Fruit fly (Drosophila melanogaster) whole organism, embryonic: Measurements from ENCODE around the gene cnc.

Experiments used
- Asciz ChIP-seq: fragments of 200-800 bp; sonication (Bioruptor generic); optimal IDR thresholded peaks from 2 replicates; lab custom pipeline; 2017; ENCODE audit warnings: missing biosample characterization, mild to moderate bottlenecking, missing genetic modification characterization, missing genetic modification reagents
- CG10209 ChIP-seq: fragments of 200-800 bp; sonication (Bioruptor generic); optimal IDR thresholded peaks from 3 replicates; lab custom pipeline; 2017; ENCODE audit warnings: missing biosample characterization, mild to moderate bottlenecking, missing genetic modification characterization, missing genetic modification reagents
- CG10366 ChIP-seq: fragments of 200-800 bp; sonication (Bioruptor generic); IDR thresholded peaks from 2 replicates; pipeline ENCODE4 v1.3.6; 2022; ENCODE audit warnings: missing biosample characterization, missing genetic modification characterization
- CG10979 ChIP-seq: fragments of 200-800 bp; sonication (Bioruptor generic); optimal IDR thresholded peaks from 2 replicates; lab custom pipeline; 2018; ENCODE audit warnings: missing biosample characterization, mild to moderate bottlenecking, missing genetic modification characterization, moderate library complexity
- CG12155 ChIP-seq: fragments of 200-800 bp; sonication (Bioruptor generic); optimal IDR thresholded peaks from 3 replicates; lab custom pipeline; 2016; ENCODE audit warnings: missing biosample characterization, missing genetic modification characterization
- CG12744 ChIP-seq: fragments of 200-800 bp; sonication (Bioruptor generic); optimal IDR thresholded peaks from 2 replicates; lab custom pipeline; 2016; ENCODE audit warnings: missing biosample characterization, missing genetic modification characterization
- CG12769 ChIP-seq: fragments of 200-800 bp; sonication (Bioruptor generic); optimal IDR thresholded peaks from 2 replicates; lab custom pipeline; 2019; ENCODE audit warnings: missing biosample characterization, mild to moderate bottlenecking, missing genetic modification characterization, moderate library complexity
- CG13123 ChIP-seq: fragments of 200-800 bp; sonication (Bioruptor generic); optimal IDR thresholded peaks from 2 replicates; lab custom pipeline; 2016; ENCODE audit warnings: missing biosample characterization, missing genetic modification characterization
- CG17385 ChIP-seq: fragments of 200-800 bp; sonication (Bioruptor generic); optimal IDR thresholded peaks from 3 replicates; lab custom pipeline; 2018; ENCODE audit warnings: missing biosample characterization, mild to moderate bottlenecking, missing genetic modification characterization
- CG17912 ChIP-seq: fragments of 200-800 bp; sonication (Bioruptor generic); optimal IDR thresholded peaks from 2 replicates; lab custom pipeline; 2018; ENCODE audit warnings: missing biosample characterization, mild to moderate bottlenecking, missing genetic modification characterization
- CG18476 ChIP-seq: fragments of 200-800 bp; sonication (Bioruptor generic); optimal IDR thresholded peaks from 2 replicates; lab custom pipeline; 2016; ENCODE audit warnings: missing biosample characterization, mild to moderate bottlenecking, missing genetic modification characterization
- CG2678 ChIP-seq: fragments of 200-800 bp; sonication (Bioruptor generic); optimal IDR thresholded peaks from 3 replicates; lab custom pipeline; 2019; ENCODE audit warnings: missing biosample characterization, mild to moderate bottlenecking, missing genetic modification characterization, moderate library complexity
- CG30403 ChIP-seq: fragments of 200-800 bp; sonication (Bioruptor generic); optimal IDR thresholded peaks from 3 replicates; lab custom pipeline; 2016; ENCODE audit warnings: missing biosample characterization, missing genetic modification characterization
- CG32767 ChIP-seq: fragments of 200-800 bp; sonication (Bioruptor generic); IDR thresholded peaks from 2 replicates; pipeline ENCODE4 v1.3.6; 2022; ENCODE audit warnings: missing biosample characterization, missing genetic modification characterization
- CG3838 ChIP-seq: fragments of 200-800 bp; sonication (Bioruptor generic); optimal IDR thresholded peaks from 3 replicates; lab custom pipeline; 2016; ENCODE audit warnings: missing biosample characterization, missing genetic modification characterization
- CG6683 ChIP-seq: fragments of 200-800 bp; sonication (Bioruptor generic); optimal IDR thresholded peaks from 2 replicates; lab custom pipeline; 2017; ENCODE audit warnings: missing biosample characterization, mild to moderate bottlenecking, missing genetic modification characterization, missing genetic modification reagents
- CG8388 ChIP-seq: fragments of 200-800 bp; sonication (Bioruptor generic); optimal IDR thresholded peaks from 2 replicates; lab custom pipeline; 2019; ENCODE audit warnings: missing biosample characterization, mild to moderate bottlenecking, missing genetic modification characterization, moderate library complexity
- Chrac-16 ChIP-seq: fragments of 200-800 bp; sonication (Bioruptor generic); optimal IDR thresholded peaks from 3 replicates; lab custom pipeline; 2016; ENCODE audit warnings: missing biosample characterization, missing genetic modification characterization
- CoRest ChIP-seq: fragments of 200-800 bp; sonication (Bioruptor generic); optimal IDR thresholded peaks from 3 replicates; lab custom pipeline; 2018; ENCODE audit warnings: missing biosample characterization, mild to moderate bottlenecking, missing genetic modification characterization, moderate library complexity
- Dfd ChIP-seq, 2 experiments: fragments of >200 bp; optimal IDR thresholded peaks; 2 replicates each; lab custom pipeline; 2017; ENCODE audit warnings: missing biosample characterization in 2 of 2, missing genetic modification characterization in 2 of 2
- Doc3 ChIP-seq: fragments of 200-800 bp; sonication (Bioruptor generic); IDR thresholded peaks from 3 replicates; pipeline ENCODE4 v1.3.6; 2022; ENCODE audit warnings: missing biosample characterization, missing genetic modification characterization; ENCODE audit not compliant: partially characterized antibody
- Ets97D ChIP-seq: fragments of 200-800 bp; sonication (Bioruptor generic); optimal IDR thresholded peaks from 3 replicates; lab custom pipeline; 2016; ENCODE audit warnings: missing biosample characterization, missing genetic modification characterization
- HHEX ChIP-seq: fragments of 200-800 bp; sonication (Bioruptor generic); optimal IDR thresholded peaks from 3 replicates; lab custom pipeline; 2017; ENCODE audit warnings: missing biosample characterization, mild to moderate bottlenecking, missing genetic modification characterization, missing genetic modification reagents
- Med ChIP-seq: fragments of 200-800 bp; sonication (Bioruptor generic); peaks from one replicate; lab custom pipeline; 2016; ENCODE audit warnings: missing biosample characterization, missing genetic modification characterization, mild to moderate bottlenecking, inconsistent platforms, moderate library complexity
- Tbp ChIP-seq: fragments of >200 bp; optimal IDR thresholded peaks from 2 replicates; lab custom pipeline; 2018; ENCODE audit warnings: missing biosample characterization, missing genetic modification characterization
- Vsx1 ChIP-seq: fragments of 200-800 bp; sonication (Bioruptor generic); optimal IDR thresholded peaks from 2 replicates; lab custom pipeline; 2017; ENCODE audit warnings: missing biosample characterization, mild to moderate bottlenecking, missing genetic modification characterization, missing genetic modification reagents
- bab2 ChIP-seq: fragments of 200-800 bp; sonication (Bioruptor generic); optimal IDR thresholded peaks from 2 replicates; lab custom pipeline; 2016; ENCODE audit warnings: missing biosample characterization, missing genetic modification characterization
- btn ChIP-seq: fragments of 200-800 bp; sonication (Bioruptor generic); optimal IDR thresholded peaks from 2 replicates; lab custom pipeline; 2016; ENCODE audit warnings: missing biosample characterization, missing genetic modification characterization
- cad ChIP-seq: fragments of >200 bp; optimal IDR thresholded peaks from 2 replicates; lab custom pipeline; 2017; ENCODE audit warnings: missing biosample characterization, missing genetic modification characterization
- chn ChIP-seq: fragments of 200-800 bp; sonication (Bioruptor generic); optimal IDR thresholded peaks from 2 replicates; lab custom pipeline; 2016; ENCODE audit warnings: missing biosample characterization, missing genetic modification characterization
- crp ChIP-seq, 2 experiments: fragments of 200-800 bp; sonication (Bioruptor generic); optimal IDR thresholded peaks; 2 replicates in 1 of 2; 3 replicates in 1 of 2; lab custom pipeline; 2017; ENCODE audit warnings: missing biosample characterization in 2 of 2, missing genetic modification characterization in 2 of 2, mild to moderate bottlenecking in 1 of 2, moderate library complexity in 1 of 2
- dan ChIP-seq: fragments of 200-800 bp; sonication (Bioruptor generic); IDR thresholded peaks from 2 replicates; pipeline ENCODE4 v1.3.6; 2022; ENCODE audit warnings: missing biosample characterization, missing genetic modification characterization
- danr ChIP-seq: fragments of 200-800 bp; sonication (Bioruptor generic); IDR thresholded peaks from 2 replicates; pipeline ENCODE4 v1.3.6; 2022; ENCODE audit warnings: missing biosample characterization, missing genetic modification characterization
- ems ChIP-seq: fragments of 200-800 bp; sonication (Bioruptor generic); optimal IDR thresholded peaks from 3 replicates; lab custom pipeline; 2016; ENCODE audit warnings: missing biosample characterization, missing genetic modification characterization
- fd96Cb ChIP-seq: fragments of 200-800 bp; sonication (Bioruptor generic); optimal IDR thresholded peaks from 2 replicates; lab custom pipeline; 2018; ENCODE audit warnings: missing biosample characterization, mild to moderate bottlenecking, missing genetic modification characterization, moderate library complexity
- fru ChIP-seq: fragments of >200 bp; optimal IDR thresholded peaks from 2 replicates; lab custom pipeline; 2017
- fu2 ChIP-seq: fragments of 200-800 bp; sonication (Bioruptor generic); optimal IDR thresholded peaks from 2 replicates; lab custom pipeline; 2016; ENCODE audit warnings: missing biosample characterization, missing genetic modification characterization
- gcm ChIP-seq: fragments of 200-800 bp; sonication (Bioruptor generic); optimal IDR thresholded peaks from 2 replicates; lab custom pipeline; 2019; ENCODE audit warnings: missing biosample characterization, mild to moderate bottlenecking, missing genetic modification characterization, moderate library complexity
- hkb ChIP-seq, 2 experiments: fragments of 200-800 bp in 1 of 2; fragments of >200 bp in 1 of 2; sonication (Bioruptor generic) in 1 of 2; IDR thresholded peaks in 1 of 2; optimal IDR thresholded peaks in 1 of 2; 2 replicates each; pipeline versions ENCODE4 v1.3.6 to Lab custom; 2017 to 2022; ENCODE audit warnings: missing biosample characterization in 1 of 2, missing genetic modification characterization in 1 of 2
- knrl ChIP-seq: fragments of 200-800 bp; sonication (Bioruptor generic); IDR thresholded peaks from 3 replicates; pipeline ENCODE4 v1.3.6; 2022; ENCODE audit warnings: missing biosample characterization, missing genetic modification characterization; ENCODE audit not compliant: partially characterized antibody
- mirr ChIP-seq: fragments of 200-800 bp; sonication (Bioruptor generic); optimal IDR thresholded peaks from 3 replicates; lab custom pipeline; 2018; ENCODE audit warnings: missing biosample characterization, mild to moderate bottlenecking, missing genetic modification characterization
- pho ChIP-seq: fragments of 200-800 bp; sonication (Bioruptor generic); optimal IDR thresholded peaks from 2 replicates; lab custom pipeline; 2016; ENCODE audit warnings: missing biosample characterization, missing genetic modification characterization
- pita ChIP-seq: fragments of 200-800 bp; sonication (Bioruptor generic); optimal IDR thresholded peaks from 2 replicates; lab custom pipeline; 2017; ENCODE audit warnings: missing biosample characterization, mild to moderate bottlenecking, missing genetic modification characterization
- scrt ChIP-seq: fragments of 200-800 bp; sonication (Bioruptor generic); optimal IDR thresholded peaks from 2 replicates; lab custom pipeline; 2018; ENCODE audit warnings: missing biosample characterization, mild to moderate bottlenecking, missing genetic modification characterization, moderate library complexity
- sens-2 ChIP-seq: fragments of 200-800 bp; sonication (Bioruptor generic); IDR thresholded peaks from 2 replicates; pipeline ENCODE4 v1.3.6; 2022; ENCODE audit warnings: missing biosample characterization, missing genetic modification characterization
- stwl ChIP-seq: fragments of 200-800 bp; sonication (Bioruptor generic); optimal IDR thresholded peaks from 3 replicates; lab custom pipeline; 2018; ENCODE audit warnings: missing biosample characterization, mild to moderate bottlenecking, missing genetic modification characterization, moderate library complexity
- tio ChIP-seq: fragments of 200-800 bp; sonication (Bioruptor generic); optimal IDR thresholded peaks from 2 replicates; lab custom pipeline; 2017; ENCODE audit warnings: missing biosample characterization, missing genetic modification characterization, inconsistent platforms
- tna ChIP-seq: fragments of 200-800 bp; sonication (Bioruptor generic); IDR thresholded peaks from 2 replicates; pipeline ENCODE4 v1.3.6; 2022; ENCODE audit warnings: missing biosample characterization, missing genetic modification characterization; ENCODE audit not compliant: partially characterized antibody
- unpg ChIP-seq: fragments of 200-800 bp; sonication (Bioruptor generic); optimal IDR thresholded peaks from 3 replicates; lab custom pipeline; 2018; ENCODE audit warnings: missing biosample characterization, mild to moderate bottlenecking, missing genetic modification characterization, moderate library complexity
- zfh2 ChIP-seq: fragments of 200-800 bp; sonication (Bioruptor generic); optimal IDR thresholded peaks from 2 replicates; lab custom pipeline; 2016; ENCODE audit warnings: missing biosample characterization, missing genetic modification characterization

The cnc gene

DNA sequence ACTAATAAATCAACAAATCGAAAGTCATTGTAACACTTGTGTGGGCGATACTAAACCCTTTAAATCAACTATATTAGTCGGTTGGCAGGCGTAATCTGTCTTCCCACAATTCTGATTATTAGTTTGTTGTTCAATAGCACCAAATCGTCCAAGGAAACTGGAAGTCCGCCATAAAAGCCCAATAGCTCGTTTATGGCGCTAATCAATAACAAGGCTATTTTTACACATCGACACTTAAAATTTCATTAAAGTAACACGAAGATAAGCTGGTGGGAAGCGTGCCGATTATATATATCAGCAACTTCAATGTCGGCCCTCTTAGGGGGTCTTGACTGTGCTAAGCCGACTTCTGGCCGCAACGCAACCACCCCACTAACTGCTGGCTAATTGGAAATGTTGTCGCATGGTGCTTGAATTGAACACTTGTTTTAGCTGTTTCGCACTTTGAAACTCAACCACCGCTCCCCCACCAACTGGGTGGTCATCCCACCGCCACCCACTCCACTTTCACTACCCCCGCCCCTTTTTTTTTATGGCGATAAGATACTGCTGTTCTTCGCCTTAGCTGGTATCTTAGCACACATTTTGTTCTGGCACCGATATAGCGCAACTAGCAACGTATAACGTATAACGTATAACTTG lies 87.4 kb downstream of the cnc start (continued):
- TF ChIP-seq CG12155 (GFP tag; lab: Kevin White, UChicago) (no peak), fru (lab: Kevin White, UChicago) (no peak), stwl (no peak), Chrac-16 (no peak), CG10979 (tag; lab: Kevin White, UChicago) (no peak), Vsx1 (GFP tag; lab: Kevin White, UChicago) (peak; percentile 83), pita (no peak), cad (GFP tag; lab: Kevin White, UChicago) (no peak), Dfd (GFP tag; optimal IDR thresholded peaks at IDR 0.05; lab: Kevin White, UChicago) (no peak), CG6683 (GFP tag; lab: Kevin White, UChicago) (no peak), CG18476 (no peak), CG2678 (tag; lab: Kevin White, UChicago) (peak; percentile 53), Asciz (GFP tag; lab: Kevin White, UChicago) (no peak), crp (GFP tag; optimal IDR thresholded peaks at IDR 0.05; lab: Kevin White, UChicago) (no peak), CG8388 (GFP tag; lab: Kevin White, UChicago) (no peak), fd96Cb (no peak), hkb (optimal IDR thresholded peaks at IDR 0.05; lab: Kevin White, UChicago) (no peak), hkb (GFP tag; IDR thresholded peaks at IDR 0.05; lab: Robert Waterston, UW) (no peak), scrt (GFP tag; lab: Kevin White, UChicago) (no peak), CG12744 (no peak), Doc3 (GFP tag; lab: Robert Waterston, UW) (no peak), chn (no peak), tna (GFP tag; lab: Robert Waterston, UW) (no peak), CG13123 (GFP tag; lab: Kevin White, UChicago) (no peak), CG3838 (GFP tag; lab: Kevin White, UChicago) (no peak), sens-2 (GFP tag; lab: Robert Waterston, UW) (no peak), fu2 (GFP tag; lab: Kevin White, UChicago) (no peak), Tbp (GFP tag; lab: Kevin White, UChicago) (no peak), CG17912 (GFP tag; lab: Kevin White, UChicago) (no peak), Ets97D (GFP tag; lab: Kevin White, UChicago) (no peak), mirr (GFP tag; lab: Kevin White, UChicago) (peak; percentile 71), CG32767 (GFP tag; lab: Robert Waterston, UW) (no peak), CG30403 (GFP tag; lab: Kevin White, UChicago) (no peak), HHEX (GFP tag; lab: Kevin White, UChicago) (peak; percentile 17), dan (GFP tag; lab: Robert Waterston, UW) (no peak), btn (GFP tag; lab: Kevin White, UChicago) (no peak), Med (GFP tag; lab: Kevin White, UChicago) (peak; percentile 24), CG17385 (GFP tag; lab: Kevin White, UChicago) (peak; percentile 18), knrl (GFP tag; lab: Robert Waterston, UW) (no peak), bab2 (GFP tag; lab: Kevin White, UChicago) (no peak), ems (GFP tag; lab: Kevin White, UChicago) (no peak), tio (GFP tag; lab: Kevin White, UChicago) (no peak), gcm (GFP tag; lab: Kevin White, UChicago) (no peak), CG12769 (no peak), zfh2 (GFP tag; lab: Kevin White, UChicago) (no peak), unpg (GFP tag; lab: Kevin White, UChicago) (peak; percentile 15), CG10366 (GFP tag; lab: Robert Waterston, UW) (no peak), danr (GFP tag; lab: Robert Waterston, UW) (no peak), pho (GFP tag; lab: Kevin White, UChicago) (no peak), CG10209 (no peak), CoRest (tag; lab: Kevin White, UChicago) (no peak)
